Worm (Caenorhabditis elegans) whole organism, L2 larva: ENCODE measurements around the gene eri-9.

ENCODE experiments used
- blmp-1 ChIP-seq: sonication (generic microtip); optimal IDR thresholded peaks from 2 replicates; lab custom pipeline; 2017; ENCODE audit warnings: missing genetic modification characterization, mild to moderate bottlenecking, missing compliant biosample characterization, antibody characterized with exemption, moderate library complexity; ENCODE audit not compliant: insufficient read depth
- skn-1 ChIP-seq: sonication (generic microtip); optimal IDR thresholded peaks from 2 replicates; lab custom pipeline; 2017; ENCODE audit warnings: missing biosample characterization, missing genetic modification characterization
- zag-1 ChIP-seq: fragments of 150-350 bp; optimal IDR thresholded peaks from 2 replicates; lab custom pipeline; 2014; ENCODE audit warnings: missing biosample characterization, missing genetic modification characterization

DNA sequence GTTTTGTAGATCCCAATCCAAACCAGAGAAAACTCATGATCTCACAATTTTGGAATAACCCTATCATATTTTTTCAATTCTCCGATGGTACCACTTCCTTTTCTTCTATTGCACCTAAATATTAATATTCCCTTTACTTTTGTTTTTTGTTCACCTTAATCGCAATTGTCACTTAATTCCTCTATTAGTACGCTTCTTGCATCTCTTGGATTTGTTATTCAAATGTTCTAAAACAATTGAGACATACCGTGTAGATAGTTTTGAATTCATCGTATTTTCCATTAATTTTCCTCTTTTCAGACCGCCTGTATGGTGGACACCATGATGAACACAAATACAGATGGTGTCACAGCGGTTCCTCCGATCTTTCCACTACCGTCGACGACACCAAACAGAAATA is 19.6 kb downstream of the eri-9 start, which contains the start of gene flh-2:
- no peak for TF ChIP-seq blmp-1 (tag; lab: Kevin White, UChicago)
- TF ChIP-seq zag-1 (tag; lab: Kevin White, UChicago), result no peak
- TF ChIP-seq skn-1 (tag; lab: Kevin White, UChicago), result no peak
